Fruit fly (Drosophila melanogaster) whole organism, embryonic: Measurements from ENCODE around the gene CG13367.
A peak's percentile ranks its signal among the peaks of the same experiment; 100 is the strongest.

Source experiments
- CG10654 ChIP-seq: fragments of 200-800 bp; sonication (Bioruptor generic); optimal IDR thresholded peaks from 2 replicates; lab custom pipeline; 2016; ENCODE audit warnings: missing biosample characterization, missing genetic modification characterization
- CG14710 ChIP-seq: fragments of 200-800 bp; sonication (Bioruptor generic); optimal IDR thresholded peaks from 3 replicates; lab custom pipeline; 2019; ENCODE audit warnings: missing biosample characterization, mild to moderate bottlenecking, missing genetic modification characterization, moderate library complexity
- ERR ChIP-seq: fragments of 200-800 bp; sonication (Bioruptor generic); optimal IDR thresholded peaks from 2 replicates; lab custom pipeline; 2016; ENCODE audit warnings: missing biosample characterization, missing genetic modification characterization
- Taf1 ChIP-seq: fragments of 200-800 bp; sonication (Bioruptor generic); IDR thresholded peaks from 2 replicates; pipeline ENCODE4 v1.3.6; 2022; ENCODE audit warnings: missing biosample characterization, missing genetic modification characterization
- Xrp1 ChIP-seq: fragments of 200-800 bp; sonication (Bioruptor generic); IDR thresholded peaks from 2 replicates; pipeline ENCODE4 v1.3.6; 2022; ENCODE audit warnings: missing biosample characterization, missing genetic modification characterization
- aop ChIP-seq: fragments of 200-800 bp; sonication (Bioruptor generic); IDR thresholded peaks from 2 replicates; pipeline ENCODE4 v1.3.6; 2022; ENCODE audit warnings: missing biosample characterization, missing genetic modification characterization
- kah ChIP-seq: fragments of 200-800 bp; sonication (Bioruptor generic); optimal IDR thresholded peaks from 2 replicates; lab custom pipeline; 2018; ENCODE audit warnings: missing biosample characterization, mild to moderate bottlenecking, missing genetic modification characterization
- pho ChIP-seq: fragments of 200-800 bp; sonication (Bioruptor generic); optimal IDR thresholded peaks from 2 replicates; lab custom pipeline; 2016; ENCODE audit warnings: missing biosample characterization, missing genetic modification characterization
- sd ChIP-seq: fragments of 200-800 bp; sonication (Bioruptor generic); optimal IDR thresholded peaks from 3 replicates; lab custom pipeline; 2018; ENCODE audit warnings: missing biosample characterization, mild to moderate bottlenecking, missing genetic modification characterization, moderate library complexity
- seq ChIP-seq: fragments of 200-800 bp; sonication (Bioruptor generic); IDR thresholded peaks from 2 replicates; pipeline ENCODE4 v1.3.6; 2022; ENCODE audit warnings: missing biosample characterization, missing genetic modification characterization
- tio ChIP-seq: fragments of 200-800 bp; sonication (Bioruptor generic); optimal IDR thresholded peaks from 2 replicates; lab custom pipeline; 2017; ENCODE audit warnings: missing biosample characterization, missing genetic modification characterization, inconsistent platforms

DNA sequence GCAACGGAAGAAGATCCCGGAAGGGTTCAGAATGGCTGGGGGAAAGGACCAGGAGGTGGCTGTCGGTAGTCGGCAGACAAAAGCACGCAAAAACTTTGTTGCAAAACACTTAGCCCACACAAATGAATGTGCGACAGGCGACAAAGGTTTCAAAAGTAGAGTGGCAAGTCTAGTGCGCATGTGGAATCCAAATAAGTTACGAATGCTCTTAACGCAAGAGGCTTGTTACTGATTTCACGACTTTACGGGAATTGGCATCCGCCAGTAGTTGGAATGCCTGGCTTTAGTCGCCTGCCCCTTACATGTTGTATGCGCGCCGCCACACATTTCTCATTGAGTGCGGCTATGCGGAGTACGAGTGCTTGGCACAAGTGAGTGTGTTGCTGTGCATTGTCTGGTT lies 33.9 kb downstream of the CG13367 start:
- TF ChIP-seq Xrp1 (GFP tag; lab: Robert Waterston, UW), result peak; percentile 36; the same call in 1 of the 2 replicates
- TF ChIP-seq aop (GFP tag; lab: Robert Waterston, UW), result no peak
- no peak for TF ChIP-seq CG10654 (GFP tag; lab: Kevin White, UChicago)
- TF ChIP-seq pho (GFP tag; lab: Kevin White, UChicago), result no peak
- TF ChIP-seq ERR (GFP tag; lab: Kevin White, UChicago), result no peak
- TF ChIP-seq sd (tag; lab: Kevin White, UChicago), result no peak
- no peak for TF ChIP-seq kah (GFP tag; lab: Kevin White, UChicago)
- TF ChIP-seq Taf1, result no peak
- TF ChIP-seq CG14710 (tag; lab: Kevin White, UChicago), result no peak
- no peak for TF ChIP-seq tio
- TF ChIP-seq seq (GFP tag; lab: Robert Waterston, UW), result no peak
